Fruit fly (Drosophila melanogaster): ENCODE results near the gene CG6766.

The CG6766 gene

DNA sequence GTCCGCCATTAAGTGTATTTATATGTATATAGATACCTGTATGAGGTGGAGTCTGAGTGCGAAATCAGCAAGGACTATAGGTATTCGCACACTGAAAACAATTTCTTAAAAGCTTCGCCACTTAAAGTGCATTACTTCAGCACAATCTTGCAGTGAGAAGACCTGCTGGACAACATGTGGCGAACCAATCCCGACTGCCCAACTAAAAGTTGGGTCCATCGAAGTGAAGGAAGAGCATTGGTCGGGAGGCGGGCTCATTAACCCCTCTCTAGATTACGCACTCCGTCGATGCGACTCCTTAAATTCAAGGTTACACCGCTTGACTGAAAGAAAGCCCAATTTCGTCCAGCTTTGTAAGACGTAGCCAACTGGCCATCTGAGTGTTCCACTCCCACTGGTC lies 27.2 kb downstream of the CG6766 start (continued):
- TF ChIP-seq Sox15 (GFP tag; optimal IDR thresholded peaks at IDR 0.05) (no peak), Sox14 (GFP tag; optimal IDR thresholded peaks at IDR 0.05) (peak; percentile 19), topi (GFP tag; optimal IDR thresholded peaks at IDR 0.05) (peak; percentile 39), CG31627 (GFP tag; optimal IDR thresholded peaks at IDR 0.05) (peak; percentile 41), net (GFP tag; optimal IDR thresholded peaks at IDR 0.05) (no peak), CG8319 (GFP tag; optimal IDR thresholded peaks at IDR 0.05) (no peak), Ets96B (tag; optimal IDR thresholded peaks at IDR 0.05) (peak; percentile 16), Eip93F (GFP tag; optimal IDR thresholded peaks at IDR 0.05) (no peak), Hr4 (GFP tag; optimal IDR thresholded peaks at IDR 0.05) (no peak), eg (GFP tag; IDR thresholded peaks at IDR 0.05) (no peak), fkh (GFP tag; optimal IDR thresholded peaks at IDR 0.05) (no peak)

DNA sequence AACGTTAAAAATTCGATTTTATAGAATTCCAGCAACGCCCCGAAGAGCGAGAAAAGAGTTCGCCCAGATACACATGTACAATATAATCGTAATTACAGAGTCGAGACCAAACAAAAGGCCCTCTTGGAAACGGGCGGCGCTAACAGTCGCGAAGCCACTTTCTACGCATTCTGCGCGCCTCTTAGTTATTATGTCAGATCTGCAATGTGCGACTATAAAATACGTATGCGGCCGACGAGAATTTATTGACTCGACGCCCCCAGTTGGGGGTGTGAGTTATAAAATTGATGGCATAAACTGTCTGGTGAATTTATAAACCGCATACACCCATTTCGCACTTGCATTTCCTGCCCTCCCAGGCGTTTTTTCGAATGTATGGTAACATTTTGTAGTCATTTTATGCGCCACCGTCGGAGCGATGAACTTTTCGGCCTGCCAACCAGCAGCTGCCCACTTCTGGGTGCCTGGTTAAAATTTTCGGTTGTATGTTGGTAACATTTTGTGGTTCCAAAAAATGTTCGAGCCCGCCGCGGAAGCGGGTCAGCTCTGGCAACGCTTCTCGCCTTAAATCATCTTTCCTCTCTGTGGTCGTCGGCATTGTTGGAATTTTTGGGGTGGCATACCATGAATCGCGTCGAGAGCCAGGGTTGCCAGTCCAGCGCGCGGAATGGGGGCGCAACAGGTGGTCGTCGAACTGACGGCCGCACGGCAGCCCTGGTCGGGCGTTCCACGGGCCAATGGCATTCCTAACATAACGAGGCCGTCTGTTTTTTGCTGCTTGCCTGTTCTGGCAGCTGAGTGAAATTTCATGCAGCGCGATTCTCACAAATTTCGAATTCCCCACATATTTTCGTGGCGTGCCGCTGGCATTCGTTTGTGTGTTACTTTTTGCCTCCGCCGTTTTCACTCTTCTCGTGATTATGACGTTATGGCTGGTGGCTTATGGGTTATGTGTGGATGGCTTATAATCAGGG lies 28.5 kb downstream of the CG6766 start:
- TF ChIP-seq CG3032 (tag; optimal IDR thresholded peaks at IDR 0.05) (peak; percentile 72), ss (GFP tag; optimal IDR thresholded peaks at IDR 0.05) (peak; percentile 75 to 78), Eip78C (GFP tag) (peak; percentile 86), CG8632 (GFP tag; optimal IDR thresholded peaks at IDR 0.05) (no peak), CG11762 (GFP tag; optimal IDR thresholded peaks at IDR 0.05; ENCODE audit: insufficient read depth) (peak; percentile 21), esn (GFP tag; optimal IDR thresholded peaks at IDR 0.05) (peak; percentile 82), CG32006 (GFP tag; optimal IDR thresholded peaks at IDR 0.05) (peak; percentile 5), CG6854 (GFP tag; optimal IDR thresholded peaks at IDR 0.05) (peak; percentile 90), vri (GFP tag; optimal IDR thresholded peaks at IDR 0.05) (no peak), Gug (GFP tag; IDR thresholded peaks at IDR 0.05) (no peak), Ets21C (GFP tag; optimal IDR thresholded peaks at IDR 0.05) (peak; percentile 61), CG6276 (GFP tag; optimal IDR thresholded peaks at IDR 0.05) (peak; percentile 39), CG6163 (GFP tag; IDR thresholded peaks at IDR 0.05) (no peak), CG6808 (GFP tag; optimal IDR thresholded peaks at IDR 0.05) (peak; percentile 69), CG3919 (GFP tag; optimal IDR thresholded peaks at IDR 0.05) (peak; percentile 84), OdsH (GFP tag; optimal IDR thresholded peaks at IDR 0.05) (peak; percentile 31), Met (GFP tag; optimal IDR thresholded peaks at IDR 0.05) (peak; percentile 85), CG10669 (GFP tag; optimal IDR thresholded peaks at IDR 0.05) (peak; percentile 59), Lpt (GFP tag; optimal IDR thresholded peaks at IDR 0.05) (peak; percentile 54), CG8319 (GFP tag; optimal IDR thresholded peaks at IDR 0.05) (peak; percentile 40), CG10631 (GFP tag; optimal IDR thresholded peaks at IDR 0.05) (no peak), salr (GFP tag; optimal IDR thresholded peaks at IDR 0.05) (peak; percentile 1 to 47), CG31627 (GFP tag; optimal IDR thresholded peaks at IDR 0.05) (peak; percentile 73), Blimp-1 (GFP tag; optimal IDR thresholded peaks at IDR 0.05) (peak; percentile 74), CG34406 (GFP tag; optimal IDR thresholded peaks at IDR 0.05) (peak; percentile 29), Eip93F (GFP tag; optimal IDR thresholded peaks at IDR 0.05) (no peak), CG9139 (GFP tag; optimal IDR thresholded peaks at IDR 0.05) (peak; percentile 56), CG7368 (GFP tag; optimal IDR thresholded peaks at IDR 0.05) (peak; percentile 60), dac (GFP tag; optimal IDR thresholded peaks at IDR 0.05) (peak; percentile 27), lz (GFP tag; optimal IDR thresholded peaks at IDR 0.05) (peak; percentile 82), CG11294 (GFP tag; IDR thresholded peaks at IDR 0.05) (no peak), dsx (GFP tag; optimal IDR thresholded peaks at IDR 0.05; ENCODE audit: poor library complexity, severe bottlenecking) (peak; percentile 92), spab (GFP tag; optimal IDR thresholded peaks at IDR 0.05) (peak; percentile 68), cyc (GFP tag; optimal IDR thresholded peaks at IDR 0.05) (peak; percentile 87), svp (GFP tag) (peak; percentile 100), fd85E (GFP tag; optimal IDR thresholded peaks at IDR 0.05) (no peak), CG11902 (GFP tag; optimal IDR thresholded peaks at IDR 0.05) (peak; percentile 31), eg (GFP tag; IDR thresholded peaks at IDR 0.05) (no peak), Sox15 (GFP tag; optimal IDR thresholded peaks at IDR 0.05) (no peak), Hr39 (GFP tag; optimal IDR thresholded peaks at IDR 0.05) (peak; percentile 71), pdm3 (GFP tag; optimal IDR thresholded peaks at IDR 0.05) (peak; percentile 52)
